Worm (Caenorhabditis elegans) whole organism, young adult: ENCODE measurements around the gene H01G02.4.

Source experiments
- C06A6.2 ChIP-seq: fragments of 200-800 bp; sonication (Bioruptor generic); conservative IDR thresholded peaks from 2 replicates; pipeline ENCODE4 v1.3.6; 2022; ENCODE audit warnings: missing genetic modification characterization, missing compliant biosample characterization
- C17E4.6 ChIP-seq: fragments of 200-800 bp; sonication (Bioruptor generic); IDR thresholded peaks from 2 replicates; pipeline ENCODE4 v1.3.6; 2022; ENCODE audit warnings: missing genetic modification reagents, missing genetic modification characterization, missing compliant biosample characterization
- D2030.7 ChIP-seq: fragments of 200-800 bp; sonication (Bioruptor generic); IDR thresholded peaks from 2 replicates; pipeline ENCODE4 v1.3.6; 2022; ENCODE audit warnings: missing genetic modification reagents, missing genetic modification characterization, missing compliant biosample characterization
- F23B12.7 ChIP-seq: sonication (generic microtip); optimal IDR thresholded peaks from 2 replicates; lab custom pipeline; 2017; ENCODE audit warnings: missing genetic modification characterization, mild to moderate bottlenecking, missing compliant biosample characterization, antibody characterized with exemption, moderate library complexity; ENCODE audit not compliant: insufficient read depth
- F37B4.10 ChIP-seq: fragments of 200-800 bp; sonication (Bioruptor generic); IDR thresholded peaks from 2 replicates; pipeline ENCODE4 v1.3.6; 2022; ENCODE audit warnings: missing genetic modification characterization, missing compliant biosample characterization
- F39B2.1 ChIP-seq: fragments of 200-800 bp; sonication (Bioruptor generic); IDR thresholded peaks from 2 replicates; pipeline ENCODE4 v1.3.6; 2022; ENCODE audit warnings: missing genetic modification reagents, missing genetic modification characterization, missing compliant biosample characterization
- F49E8.2 ChIP-seq: sonication (generic microtip); optimal IDR thresholded peaks from 3 replicates; lab custom pipeline; 2017; ENCODE audit warnings: missing genetic modification characterization, mild to moderate bottlenecking, missing compliant biosample characterization, antibody characterized with exemption, moderate library complexity; ENCODE audit not compliant: insufficient read depth
- K12H6.12 ChIP-seq: fragments of 200-800 bp; sonication (Bioruptor generic); optimal IDR thresholded peaks from 2 replicates; lab custom pipeline; 2018; ENCODE audit warnings: mild to moderate bottlenecking, missing genetic modification characterization, missing compliant biosample characterization
- Y53F4B.3 ChIP-seq: fragments of 200-800 bp; sonication (Bioruptor generic); IDR thresholded peaks from 2 replicates; pipeline ENCODE4 v1.3.6; 2022; ENCODE audit warnings: missing genetic modification reagents, missing genetic modification characterization, missing compliant biosample characterization
- Y56A3A.18 ChIP-seq: fragments of 200-800 bp; sonication (Bioruptor generic); IDR thresholded peaks from 2 replicates; pipeline ENCODE4 v1.3.6; 2022; ENCODE audit warnings: missing genetic modification reagents, missing genetic modification characterization, missing compliant biosample characterization
- ama-1 ChIP-seq, 3 experiments: fragments of 150-350 bp in 1 of 3; sonication (generic microtip) in 2 of 3; optimal IDR thresholded peaks; 2 replicates each; lab custom pipeline; 2014 to 2018; ENCODE audit warnings: missing biosample characterization in 2 of 3, missing genetic modification characterization in 2 of 3, missing genetic modification reagents in 2 of 3
- atf-7 ChIP-seq: sonication (generic microtip); optimal IDR thresholded peaks from 2 replicates; lab custom pipeline; 2017; ENCODE audit warnings: mild to moderate bottlenecking, missing genetic modification characterization, missing compliant biosample characterization
- attf-3 ChIP-seq: fragments of 200-800 bp; sonication (Bioruptor generic); conservative IDR thresholded peaks from 2 replicates; pipeline ENCODE4 v1.3.6; 2022; ENCODE audit warnings: missing genetic modification reagents, missing genetic modification characterization, missing compliant biosample characterization
- attf-6 ChIP-seq: fragments of 200-800 bp; sonication (Bioruptor generic); IDR thresholded peaks from 2 replicates; pipeline ENCODE4 v1.3.6; 2022; ENCODE audit warnings: missing genetic modification reagents, missing genetic modification characterization, missing compliant biosample characterization
- bed-1 ChIP-seq: fragments of 200-800 bp; sonication (Bioruptor generic); IDR thresholded peaks from 2 replicates; pipeline ENCODE4 v1.3.6; 2022; ENCODE audit warnings: missing genetic modification reagents, missing genetic modification characterization, missing compliant biosample characterization
- cebp-1 ChIP-seq, 2 experiments: fragments of 200-800 bp in 1 of 2; sonication (Bioruptor generic) in 1 of 2; sonication (generic microtip) in 1 of 2; IDR thresholded peaks in 1 of 2; optimal IDR thresholded peaks in 1 of 2; 2 replicates each; pipeline versions ENCODE4 v1.3.6 to Lab custom; 2017 to 2022; ENCODE audit warnings: missing compliant biosample characterization in 2 of 2, missing genetic modification characterization in 2 of 2, mild to moderate bottlenecking in 1 of 2, missing genetic modification reagents in 1 of 2, moderate library complexity in 1 of 2
- cebp-2 ChIP-seq: fragments of 200-800 bp; sonication (Bioruptor generic); IDR thresholded peaks from 2 replicates; pipeline ENCODE4 v1.3.6; 2022; ENCODE audit warnings: missing genetic modification characterization, missing compliant biosample characterization
- ceh-58 ChIP-seq: fragments of 200-800 bp; sonication (Bioruptor generic); IDR thresholded peaks from 2 replicates; pipeline ENCODE4 v1.3.6; 2022; ENCODE audit warnings: missing genetic modification characterization, missing compliant biosample characterization
- dox-1 ChIP-seq: fragments of 200-800 bp; sonication (Bioruptor generic); IDR thresholded peaks from 2 replicates; pipeline ENCODE4 v1.3.6; 2022; ENCODE audit warnings: missing genetic modification reagents, missing genetic modification characterization, missing compliant biosample characterization
- egl-18 ChIP-seq: fragments of 200-800 bp; sonication (Bioruptor generic); IDR thresholded peaks from 2 replicates; pipeline ENCODE4 v1.3.6; 2022; ENCODE audit warnings: missing genetic modification reagents, missing genetic modification characterization, missing compliant biosample characterization
- ekl-4 ChIP-seq: fragments of 200-800 bp; sonication (Bioruptor generic); IDR thresholded peaks from 2 replicates; pipeline ENCODE4 v1.3.6; 2022; ENCODE audit warnings: missing genetic modification reagents, missing genetic modification characterization, missing compliant biosample characterization
- him-1 ChIP-seq: sonication (generic microtip); optimal IDR thresholded peaks from 2 replicates; lab custom pipeline; 2016; ENCODE audit warnings: missing genotype, missing genetic modification reagents, missing genetic modification characterization, missing compliant biosample characterization
- hlh-12 ChIP-seq: sonication (generic microtip); optimal IDR thresholded peaks from 2 replicates; lab custom pipeline; 2016; ENCODE audit warnings: missing genetic modification characterization, missing compliant biosample characterization
- hmg-1.2 ChIP-seq: fragments of 200-800 bp; sonication (Bioruptor generic); IDR thresholded peaks from 2 replicates; pipeline ENCODE4 v1.3.6; 2022; ENCODE audit warnings: missing genetic modification reagents, missing genetic modification characterization, missing compliant biosample characterization
- let-607 ChIP-seq, 2 experiments: fragments of 200-800 bp in 1 of 2; sonication (Bioruptor generic) in 1 of 2; sonication (generic microtip) in 1 of 2; optimal IDR thresholded peaks; 2 replicates each; lab custom pipeline; 2016 to 2018; ENCODE audit warnings: mild to moderate bottlenecking in 2 of 2, missing compliant biosample characterization in 2 of 2, missing genetic modification characterization in 2 of 2, moderate library complexity in 2 of 2, missing genotype in 1 of 2
- lin-26 ChIP-seq: fragments of 200-800 bp; sonication (Bioruptor generic); IDR thresholded peaks from 2 replicates; pipeline ENCODE4 v1.3.6; 2022; ENCODE audit warnings: missing genetic modification reagents, missing genetic modification characterization, missing compliant biosample characterization
- lin-54 ChIP-seq: fragments of 200-800 bp; sonication (Bioruptor generic); optimal IDR thresholded peaks from 2 replicates; lab custom pipeline; 2018; ENCODE audit warnings: mild to moderate bottlenecking, missing genetic modification characterization, missing compliant biosample characterization
- lir-1 ChIP-seq: fragments of 200-800 bp; sonication (Bioruptor generic); conservative IDR thresholded peaks from 2 replicates; pipeline ENCODE4 v1.3.6; 2022; ENCODE audit warnings: missing genetic modification reagents, missing genetic modification characterization, missing compliant biosample characterization
- lsl-1 ChIP-seq: fragments of 200-800 bp; sonication (Bioruptor generic); optimal IDR thresholded peaks from 2 replicates; lab custom pipeline; 2018; ENCODE audit warnings: mild to moderate bottlenecking, missing genetic modification characterization, moderate library complexity, missing compliant biosample characterization
- madf-3 ChIP-seq: fragments of 200-800 bp; sonication (Bioruptor generic); IDR thresholded peaks from 2 replicates; pipeline ENCODE4 v1.3.6; 2022; ENCODE audit warnings: missing genetic modification reagents, missing genetic modification characterization, missing compliant biosample characterization
- mcd-1 ChIP-seq: fragments of 200-800 bp; sonication (Bioruptor generic); IDR thresholded peaks from 2 replicates; pipeline ENCODE4 v1.3.6; 2022; ENCODE audit warnings: missing genetic modification reagents, missing genetic modification characterization, missing compliant biosample characterization
- mxl-1 ChIP-seq: sonication (generic microtip); optimal IDR thresholded peaks from 2 replicates; lab custom pipeline; 2016; ENCODE audit warnings: missing genetic modification characterization, missing compliant biosample characterization
- nfya-2 ChIP-seq: fragments of 200-800 bp; sonication (Bioruptor generic); IDR thresholded peaks from 2 replicates; pipeline ENCODE4 v1.3.6; 2022; ENCODE audit warnings: missing genetic modification reagents, missing genetic modification characterization, missing compliant biosample characterization
- nhr-179 ChIP-seq: sonication (generic microtip); optimal IDR thresholded peaks from 2 replicates; lab custom pipeline; 2016; ENCODE audit warnings: mild to moderate bottlenecking, missing genetic modification characterization, missing compliant biosample characterization
- nhr-27 ChIP-seq: fragments of 200-800 bp; sonication (Bioruptor generic); optimal IDR thresholded peaks from 2 replicates; lab custom pipeline; 2018; ENCODE audit warnings: mild to moderate bottlenecking, missing genetic modification characterization, moderate library complexity, missing compliant biosample characterization
- nhr-80 ChIP-seq: sonication (generic microtip); optimal IDR thresholded peaks from 2 replicates; lab custom pipeline; 2016; ENCODE audit warnings: missing genetic modification characterization, missing compliant biosample characterization
- pbrm-1 ChIP-seq: fragments of 200-800 bp; sonication (Bioruptor generic); IDR thresholded peaks from 2 replicates; pipeline ENCODE4 v1.3.6; 2022; ENCODE audit warnings: missing genetic modification reagents, missing genetic modification characterization, missing compliant biosample characterization
- pha-4 ChIP-seq: fragments of 150-350 bp; sonication (generic microtip); optimal IDR thresholded peaks from 2 replicates; lab custom pipeline; 2014; ENCODE audit warnings: missing biosample characterization, missing genetic modification reagents, missing genetic modification characterization
- rcor-1 ChIP-seq: fragments of 200-800 bp; sonication (Bioruptor generic); IDR thresholded peaks from 2 replicates; pipeline ENCODE4 v1.3.6; 2022; ENCODE audit warnings: missing genetic modification reagents, missing genetic modification characterization, missing compliant biosample characterization
- repo-1 ChIP-seq: sonication (generic microtip); optimal IDR thresholded peaks from 2 replicates; lab custom pipeline; 2017; ENCODE audit warnings: mild to moderate bottlenecking, missing genetic modification characterization, missing compliant biosample characterization
- snpc-4 ChIP-seq, 5 experiments: fragments of 150-350 bp in 1 of 5; sonication (generic microtip) in 4 of 5; optimal IDR thresholded peaks; 2 replicates each; lab custom pipeline; 2014 to 2018; ENCODE audit warnings: missing genetic modification characterization in 5 of 5, missing biosample characterization in 3 of 5, antibody characterized with exemption in 2 of 5, mild to moderate bottlenecking in 2 of 5, missing compliant biosample characterization in 2 of 5, missing genotype in 2 of 5, moderate library complexity in 2 of 5, missing genetic modification reagents in 1 of 5
- tlf-1 ChIP-seq: fragments of 200-800 bp; sonication (Bioruptor generic); optimal IDR thresholded peaks from 2 replicates; lab custom pipeline; 2018; ENCODE audit warnings: mild to moderate bottlenecking, missing genetic modification characterization, missing compliant biosample characterization
- unc-130 ChIP-seq: sonication (generic microtip); optimal IDR thresholded peaks from 2 replicates; lab custom pipeline; 2016; ENCODE audit warnings: missing genetic modification reagents, missing genetic modification characterization, missing compliant biosample characterization
- xnd-1 ChIP-seq: sonication (generic microtip); optimal IDR thresholded peaks from 2 replicates; lab custom pipeline; 2016; ENCODE audit warnings: missing genotype, missing genetic modification reagents, missing genetic modification characterization, missing compliant biosample characterization

Gene H01G02.4

ce11 chrIV:11820067-11820913, 17.3 kb upstream of the H01G02.4 start:
- TF ChIP-seq F37B4.10 (GFP tag; lab: Robert Waterston, UW) (no peak), unc-130 (GFP tag; lab: Kevin White, UChicago) (peak; percentile 42), ama-1 (optimal IDR thresholded peaks at IDR 0.05; lab: Kevin White, UChicago) (no peak), ama-1 (GFP tag; optimal IDR thresholded peaks at IDR 0.05; lab: Kevin White, UChicago) (peak; percentile 53 to 55), F23B12.7 (no peak), cebp-1 (GFP tag; IDR thresholded peaks at IDR 0.05; lab: Robert Waterston, UW) (no peak), cebp-1 (tag; optimal IDR thresholded peaks at IDR 0.05; lab: Kevin White, UChicago) (peak; percentile 55), mcd-1 (peak; percentile 12; the same call in 1 of the 2 replicates), rcor-1 (GFP tag; lab: Robert Waterston, UW) (peak; percentile 64), mxl-1 (tag; lab: Kevin White, UChicago) (no peak), repo-1 (tag; lab: Kevin White, UChicago) (peak; percentile 64), atf-7 (tag; lab: Kevin White, UChicago) (peak; percentile 44), let-607 (tag; optimal IDR thresholded peaks at IDR 0.05; lab: Kevin White, UChicago) (no peak), K12H6.12 (tag; lab: Kevin White, UChicago) (no peak), ekl-4 (GFP tag; lab: Robert Waterston, UW) (peak; percentile 61; the same call in 1 of the 2 replicates), attf-3 (GFP tag; lab: Robert Waterston, UW) (0 out of 2 replicates have a peak, but pooled peaks have one; percentile 27), C17E4.6 (GFP tag; lab: Robert Waterston, UW) (no peak), F49E8.2 (tag; lab: Kevin White, UChicago) (peak; percentile 89), Y53F4B.3 (GFP tag; lab: Robert Waterston, UW) (no peak), nfya-2 (GFP tag; lab: Robert Waterston, UW) (no peak), bed-1 (GFP tag; lab: Robert Waterston, UW) (no peak), pha-4 (tag; lab: Kevin White, UChicago) (peak; percentile 53), ceh-58 (peak; percentile 63; the same call in 1 of the 2 replicates), nhr-27 (no peak), lin-54 (GFP tag; lab: Kevin White, UChicago) (peak; percentile 63), cebp-2 (0 out of 2 replicates have a peak, but pooled peaks have one; percentile 21), D2030.7 (peak; percentile 27), C06A6.2 (GFP tag; lab: Robert Waterston, UW) (no peak; the same call in 1 of the 2 replicates), attf-6 (GFP tag; lab: Robert Waterston, UW) (peak; percentile 64), pbrm-1 (GFP tag; lab: Robert Waterston, UW) (peak; percentile 53), dox-1 (0 out of 2 replicates have a peak, but pooled peaks have one; percentile 22), Y56A3A.18 (GFP tag; lab: Robert Waterston, UW) (peak; percentile 63; the same call in 1 of the 2 replicates), egl-18 (GFP tag; lab: Robert Waterston, UW) (no peak), hlh-12 (tag; lab: Kevin White, UChicago) (no peak), snpc-4 (GFP tag; optimal IDR thresholded peaks at IDR 0.05; lab: Kevin White, UChicago) (no peak), snpc-4 (tag; optimal IDR thresholded peaks at IDR 0.05; lab: Kevin White, UChicago) (peak in 2 of 4 experiments; percentile 2 to 43), tlf-1 (peak; percentile 46), F39B2.1 (GFP tag; lab: Robert Waterston, UW) (peak; percentile 80), xnd-1 (tag; lab: Kevin White, UChicago) (peak; percentile 33), nhr-80 (no peak), nhr-179 (tag; lab: Kevin White, UChicago) (no peak), hmg-1.2 (GFP tag; lab: Robert Waterston, UW) (peak; percentile 42; the same call in 1 of the 2 replicates), lir-1 (GFP tag; lab: Robert Waterston, UW) (no peak), madf-3 (GFP tag; lab: Robert Waterston, UW) (peak; percentile 64), him-1 (no peak), lsl-1 (peak; percentile 27), lin-26 (peak; percentile 67)
